Worm (Caenorhabditis elegans) whole organism, mixed stage, embryonic: ENCODE results near the gene F54F2.14.
A peak's percentile ranks its signal among the peaks of the same experiment; 100 is the strongest.

Source experiments
- hlh-1 ChIP-seq: fragments of 150-350 bp; optimal IDR thresholded peaks from 2 replicates; lab custom pipeline; 2014; ENCODE audit warnings: missing biosample characterization, missing genetic modification reagents, missing genetic modification characterization
- lin-13 ChIP-seq: fragments of 150-350 bp; optimal IDR thresholded peaks from 2 replicates; lab custom pipeline; 2014; ENCODE audit warnings: missing biosample characterization, missing genetic modification characterization
- mls-2 ChIP-seq: sonication (generic microtip); optimal IDR thresholded peaks from 2 replicates; lab custom pipeline; 2016; ENCODE audit warnings: mild to moderate bottlenecking, missing genetic modification characterization, moderate library complexity, missing compliant biosample characterization
- nhr-28 ChIP-seq: fragments of 150-350 bp; optimal IDR thresholded peaks from 2 replicates; lab custom pipeline; 2014; ENCODE audit warnings: missing biosample characterization, missing genetic modification characterization

DNA sequence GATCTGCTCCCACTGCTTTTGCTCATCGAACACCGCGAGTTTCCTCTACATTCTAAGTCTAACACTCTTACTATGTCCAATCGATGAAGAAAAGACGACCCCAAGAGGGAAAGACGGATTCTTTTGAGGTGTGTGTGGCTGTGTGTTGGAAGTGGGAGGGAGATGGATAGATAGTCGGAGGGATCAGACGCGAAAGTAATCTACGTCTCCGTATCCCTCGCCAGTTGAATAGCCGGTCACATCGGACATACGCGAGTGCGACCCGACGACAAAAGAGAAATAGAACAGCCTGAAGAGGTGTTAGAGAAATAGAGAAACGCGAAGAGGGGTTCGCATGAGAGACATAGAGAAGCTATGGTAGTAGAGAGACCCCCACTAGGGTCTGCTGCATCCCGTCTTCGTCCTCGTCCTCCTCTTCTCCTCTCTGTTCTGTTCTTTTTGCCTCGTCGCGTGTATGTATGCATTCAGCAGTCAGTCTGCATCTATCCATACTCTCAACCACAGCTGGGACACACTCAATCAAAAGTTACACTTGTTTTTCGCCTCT is 4.3 kb downstream of the F54F2.14 start:
- TF ChIP-seq lin-13 (peak; percentile 84), mls-2 (tag; lab: Kevin White, UChicago) (peak; percentile 67), nhr-28 (tag; lab: Kevin White, UChicago) (peak; percentile 15), hlh-1 (tag; lab: Kevin White, UChicago) (peak; percentile 66)
